Fruit fly (Drosophila melanogaster) whole organism, embryonic: Measurements from ENCODE around the gene CG33490.
A peak's percentile ranks its signal among the peaks of the same experiment; 100 is the strongest.

Experiments
- Abd-B ChIP-seq: fragments of 200-800 bp; sonication (Bioruptor generic); optimal IDR thresholded peaks from 2 replicates; lab custom pipeline; 2018; ENCODE audit warnings: missing biosample characterization, mild to moderate bottlenecking, missing genetic modification characterization, moderate library complexity
- BEAF-32 ChIP-seq: fragments of 200-800 bp; sonication (Bioruptor generic); optimal IDR thresholded peaks from 3 replicates; lab custom pipeline; 2017; ENCODE audit warnings: missing biosample characterization, missing genetic modification characterization, mild to moderate bottlenecking, moderate library complexity, missing genetic modification reagents
- Bteb2 ChIP-seq: fragments of 200-800 bp; sonication (Bioruptor generic); optimal IDR thresholded peaks from 2 replicates; lab custom pipeline; 2016; ENCODE audit warnings: missing biosample characterization, missing genetic modification characterization
- CG11456 ChIP-seq: fragments of 200-800 bp; sonication (Bioruptor generic); IDR thresholded peaks from 3 replicates; pipeline ENCODE4 v1.3.6; 2022; ENCODE audit warnings: missing biosample characterization, missing genetic modification characterization
- CG12219 ChIP-seq: fragments of 200-800 bp; sonication (Bioruptor generic); optimal IDR thresholded peaks from 3 replicates; lab custom pipeline; 2018; ENCODE audit warnings: missing biosample characterization, mild to moderate bottlenecking, missing genetic modification characterization
- CG13424 ChIP-seq: fragments of 200-800 bp; sonication (Bioruptor generic); optimal IDR thresholded peaks from 2 replicates; lab custom pipeline; 2019; ENCODE audit warnings: missing biosample characterization, mild to moderate bottlenecking, missing genetic modification characterization, moderate library complexity
- CG14050 ChIP-seq: fragments of 200-800 bp; sonication (Bioruptor generic); IDR thresholded peaks from 3 replicates; pipeline ENCODE4 v1.3.6; 2022; ENCODE audit warnings: missing biosample characterization, missing genetic modification characterization
- CG14965 ChIP-seq: fragments of 200-800 bp; sonication (Bioruptor generic); optimal IDR thresholded peaks from 2 replicates; lab custom pipeline; 2016; ENCODE audit warnings: missing biosample characterization, missing genetic modification characterization, borderline replicate concordance
- CG1603 ChIP-seq: fragments of 200-800 bp; sonication (Bioruptor generic); optimal IDR thresholded peaks from 2 replicates; lab custom pipeline; 2019; ENCODE audit warnings: missing biosample characterization, mild to moderate bottlenecking, missing genetic modification characterization, moderate library complexity
- CG16779 ChIP-seq: fragments of 200-800 bp; sonication (Bioruptor generic); IDR thresholded peaks from 2 replicates; pipeline ENCODE4 v1.3.6; 2022; ENCODE audit warnings: missing biosample characterization, missing genetic modification characterization
- CG17912 ChIP-seq: fragments of 200-800 bp; sonication (Bioruptor generic); optimal IDR thresholded peaks from 2 replicates; lab custom pipeline; 2018; ENCODE audit warnings: missing biosample characterization, mild to moderate bottlenecking, missing genetic modification characterization
- CG18476 ChIP-seq: fragments of 200-800 bp; sonication (Bioruptor generic); optimal IDR thresholded peaks from 2 replicates; lab custom pipeline; 2016; ENCODE audit warnings: missing biosample characterization, mild to moderate bottlenecking, missing genetic modification characterization
- CG2120 ChIP-seq: fragments of 200-800 bp; sonication (Bioruptor generic); optimal IDR thresholded peaks from 3 replicates; lab custom pipeline; 2016; ENCODE audit warnings: missing biosample characterization, missing genetic modification characterization
- CG31441 ChIP-seq: fragments of 200-800 bp; sonication (Bioruptor generic); IDR thresholded peaks from 2 replicates; pipeline ENCODE4 v1.3.6; 2022; ENCODE audit warnings: missing biosample characterization, missing genetic modification characterization
- CG32767 ChIP-seq: fragments of 200-800 bp; sonication (Bioruptor generic); IDR thresholded peaks from 2 replicates; pipeline ENCODE4 v1.3.6; 2022; ENCODE audit warnings: missing biosample characterization, missing genetic modification characterization
- CG33213 ChIP-seq: fragments of 200-800 bp; sonication (Bioruptor generic); optimal IDR thresholded peaks from 3 replicates; lab custom pipeline; 2016; ENCODE audit warnings: missing biosample characterization, missing genetic modification characterization
- CG34376 ChIP-seq: fragments of 200-800 bp; sonication (Bioruptor generic); optimal IDR thresholded peaks from 2 replicates; lab custom pipeline; 2018; ENCODE audit warnings: missing biosample characterization, mild to moderate bottlenecking, missing genetic modification characterization
- CG3847 ChIP-seq: fragments of 200-800 bp; sonication (Bioruptor generic); IDR thresholded peaks from 2 replicates; pipeline ENCODE4 v1.3.6; 2022; ENCODE audit warnings: missing biosample characterization, missing genetic modification characterization
- CG4328 ChIP-seq: fragments of 200-800 bp; sonication (Bioruptor generic); optimal IDR thresholded peaks from 3 replicates; lab custom pipeline; 2017; ENCODE audit warnings: missing biosample characterization, missing genetic modification reagents, missing genetic modification characterization
- CG4707 ChIP-seq: fragments of 200-800 bp; sonication (Bioruptor generic); optimal IDR thresholded peaks from 2 replicates; lab custom pipeline; 2018; ENCODE audit warnings: missing biosample characterization, mild to moderate bottlenecking, missing genetic modification characterization, moderate library complexity
- CG5245 ChIP-seq: fragments of 200-800 bp; sonication (Bioruptor generic); optimal IDR thresholded peaks from 3 replicates; lab custom pipeline; 2016; ENCODE audit warnings: missing biosample characterization, missing genetic modification characterization
- CG6813 ChIP-seq: fragments of 200-800 bp; sonication (Bioruptor generic); optimal IDR thresholded peaks from 2 replicates; lab custom pipeline; 2017; ENCODE audit warnings: missing biosample characterization, missing genetic modification characterization, mild to moderate bottlenecking, moderate library complexity, missing genetic modification reagents
- CG7357 ChIP-seq: fragments of 200-800 bp; sonication (Bioruptor generic); IDR thresholded peaks from 3 replicates; pipeline ENCODE4 v1.3.6; 2022; ENCODE audit warnings: missing biosample characterization, missing genetic modification characterization
- CG8281 ChIP-seq: fragments of 200-800 bp; sonication (Bioruptor generic); optimal IDR thresholded peaks from 2 replicates; lab custom pipeline; 2018; ENCODE audit warnings: missing biosample characterization, mild to moderate bottlenecking, missing genetic modification characterization, moderate library complexity
- D19B ChIP-seq: fragments of 200-800 bp; sonication (Bioruptor generic); optimal IDR thresholded peaks from 2 replicates; lab custom pipeline; 2017; ENCODE audit warnings: missing biosample characterization, mild to moderate bottlenecking, missing genetic modification characterization
- Dip2 ChIP-seq: fragments of 200-800 bp; sonication (Bioruptor generic); IDR thresholded peaks from 2 replicates; pipeline ENCODE4 v1.3.6; 2022; ENCODE audit warnings: missing biosample characterization, missing genetic modification characterization
- Dip3 ChIP-seq: fragments of 200-800 bp; sonication (Bioruptor generic); optimal IDR thresholded peaks from 3 replicates; lab custom pipeline; 2016; ENCODE audit warnings: missing biosample characterization, missing genetic modification characterization
- Elba2 ChIP-seq: fragments of 200-800 bp; sonication (Bioruptor generic); optimal IDR thresholded peaks from 3 replicates; lab custom pipeline; 2016; ENCODE audit warnings: missing biosample characterization, missing genetic modification characterization
- Ets97D ChIP-seq: fragments of 200-800 bp; sonication (Bioruptor generic); optimal IDR thresholded peaks from 3 replicates; lab custom pipeline; 2016; ENCODE audit warnings: missing biosample characterization, missing genetic modification characterization
- HmgD ChIP-seq: fragments of 200-800 bp; sonication (Bioruptor generic); optimal IDR thresholded peaks from 3 replicates; lab custom pipeline; 2016; ENCODE audit warnings: missing biosample characterization, missing genetic modification characterization
- Hmx ChIP-seq: fragments of 200-800 bp; sonication (Bioruptor generic); optimal IDR thresholded peaks from 2 replicates; lab custom pipeline; 2016; ENCODE audit warnings: missing biosample characterization, missing genetic modification characterization
- Hr51 ChIP-seq, 2 experiments: fragments of 200-800 bp; sonication (Bioruptor generic); optimal IDR thresholded peaks; 2 replicates in 1 of 2; 3 replicates in 1 of 2; lab custom pipeline; 2016 to 2018; ENCODE audit warnings: missing biosample characterization in 2 of 2, missing genetic modification characterization in 2 of 2, mild to moderate bottlenecking in 1 of 2, moderate library complexity in 1 of 2
- Med ChIP-seq: fragments of 200-800 bp; sonication (Bioruptor generic); peaks from one replicate; lab custom pipeline; 2016; ENCODE audit warnings: missing biosample characterization, missing genetic modification characterization, mild to moderate bottlenecking, inconsistent platforms, moderate library complexity
- Sry-δ ChIP-seq: fragments of 200-800 bp; sonication (Bioruptor generic); optimal IDR thresholded peaks from 2 replicates; lab custom pipeline; 2016; ENCODE audit warnings: missing biosample characterization, missing genetic modification characterization
- Usf ChIP-seq: fragments of 200-800 bp; sonication (Bioruptor generic); optimal IDR thresholded peaks from 2 replicates; lab custom pipeline; 2017; ENCODE audit warnings: missing genotype, missing biosample characterization, missing genetic modification characterization
- YL-1 ChIP-seq: fragments of 200-800 bp; sonication (Bioruptor generic); optimal IDR thresholded peaks from 3 replicates; lab custom pipeline; 2017; ENCODE audit warnings: missing biosample characterization, mild to moderate bottlenecking, missing genetic modification characterization
- ap ChIP-seq: fragments of 200-800 bp; sonication (Bioruptor generic); IDR thresholded peaks from 2 replicates; pipeline ENCODE4 v1.3.6; 2022; ENCODE audit warnings: missing biosample characterization, missing genetic modification characterization
- ase ChIP-seq: fragments of 200-800 bp; sonication (Bioruptor generic); IDR thresholded peaks from 3 replicates; pipeline ENCODE4 v1.3.6; 2022; ENCODE audit warnings: missing biosample characterization, missing genetic modification characterization
- ato ChIP-seq: fragments of 200-800 bp; sonication (Bioruptor generic); IDR thresholded peaks from 2 replicates; pipeline ENCODE4 v1.3.6; 2022; ENCODE audit warnings: missing biosample characterization, missing genetic modification characterization; ENCODE audit not compliant: partially characterized antibody
- bigmax ChIP-seq: fragments of 200-800 bp; sonication (Bioruptor generic); optimal IDR thresholded peaks from 2 replicates; lab custom pipeline; 2018; ENCODE audit warnings: missing biosample characterization, mild to moderate bottlenecking, missing genetic modification characterization
- chn ChIP-seq: fragments of 200-800 bp; sonication (Bioruptor generic); optimal IDR thresholded peaks from 2 replicates; lab custom pipeline; 2016; ENCODE audit warnings: missing biosample characterization, missing genetic modification characterization
- danr ChIP-seq: fragments of 200-800 bp; sonication (Bioruptor generic); IDR thresholded peaks from 2 replicates; pipeline ENCODE4 v1.3.6; 2022; ENCODE audit warnings: missing biosample characterization, missing genetic modification characterization
- emc ChIP-seq: fragments of 200-800 bp; sonication (Bioruptor generic); optimal IDR thresholded peaks from 2 replicates; lab custom pipeline; 2016; ENCODE audit warnings: missing biosample characterization, missing genetic modification characterization
- gcm ChIP-seq: fragments of 200-800 bp; sonication (Bioruptor generic); optimal IDR thresholded peaks from 2 replicates; lab custom pipeline; 2019; ENCODE audit warnings: missing biosample characterization, mild to moderate bottlenecking, missing genetic modification characterization, moderate library complexity
- gcm2 ChIP-seq: fragments of 200-800 bp; sonication (Bioruptor generic); optimal IDR thresholded peaks from 2 replicates; lab custom pipeline; 2016; ENCODE audit warnings: missing biosample characterization, missing genetic modification characterization
- inv ChIP-seq: fragments of 200-800 bp; sonication (Bioruptor generic); IDR thresholded peaks from 2 replicates; pipeline ENCODE4 v1.3.6; 2022; ENCODE audit warnings: missing biosample characterization, missing genetic modification characterization; ENCODE audit not compliant: partially characterized antibody
- pnt ChIP-seq: fragments of 200-800 bp; sonication (Bioruptor generic); optimal IDR thresholded peaks from 3 replicates; lab custom pipeline; 2016; ENCODE audit warnings: missing biosample characterization, missing genetic modification characterization
- row ChIP-seq: fragments of 200-800 bp; sonication (Bioruptor generic); IDR thresholded peaks from 3 replicates; pipeline ENCODE4 v1.3.6; 2022; ENCODE audit warnings: missing biosample characterization, missing genetic modification characterization
- run ChIP-seq: fragments of 200-800 bp; sonication (Bioruptor generic); optimal IDR thresholded peaks from 3 replicates; lab custom pipeline; 2018; ENCODE audit warnings: missing biosample characterization, mild to moderate bottlenecking, missing genetic modification characterization
- sd ChIP-seq: fragments of 200-800 bp; sonication (Bioruptor generic); optimal IDR thresholded peaks from 3 replicates; lab custom pipeline; 2018; ENCODE audit warnings: missing biosample characterization, mild to moderate bottlenecking, missing genetic modification characterization, moderate library complexity
- tup ChIP-seq: fragments of 200-800 bp; sonication (Bioruptor generic); optimal IDR thresholded peaks from 2 replicates; lab custom pipeline; 2016; ENCODE audit warnings: missing biosample characterization, mild to moderate bottlenecking, missing genetic modification characterization, moderate library complexity
- z ChIP-seq: fragments of 200-800 bp; sonication (Bioruptor generic); IDR thresholded peaks from 3 replicates; pipeline ENCODE4 v1.3.6; 2022; ENCODE audit warnings: missing biosample characterization, missing genetic modification characterization

Gene CG33490

dm6 chr3L:11528397-11528923, 46.0 kb downstream of the CG33490 start (continued):
- TF ChIP-seq gcm (peak; percentile 51), CG4707 (GFP tag; lab: Kevin White, UChicago) (no peak), chn (GFP tag; lab: Kevin White, UChicago) (no peak), inv (GFP tag; lab: Robert Waterston, UW) (no peak), tup (no peak), Dip3 (GFP tag; lab: Kevin White, UChicago) (no peak), CG1603 (tag; lab: Kevin White, UChicago) (no peak), Dip2 (GFP tag; lab: Robert Waterston, UW) (no peak), row (no peak), BEAF-32 (GFP tag; lab: Kevin White, UChicago) (no peak), CG34376 (GFP tag; lab: Kevin White, UChicago) (peak; percentile 40), CG14965 (GFP tag; lab: Kevin White, UChicago) (no peak), CG32767 (GFP tag; lab: Robert Waterston, UW) (no peak), Abd-B (GFP tag; lab: Kevin White, UChicago) (no peak), CG12219 (no peak), danr (GFP tag; lab: Robert Waterston, UW) (no peak), gcm2 (no peak), CG14050 (no peak), D19B (GFP tag; lab: Kevin White, UChicago) (no peak), run (tag; lab: Kevin White, UChicago) (no peak), CG4328 (peak; percentile 18), sd (tag; lab: Kevin White, UChicago) (peak; percentile 38), CG16779 (GFP tag; lab: Robert Waterston, UW) (no peak), YL-1 (GFP tag; lab: Kevin White, UChicago) (no peak), CG18476 (GFP tag; lab: Kevin White, UChicago) (no peak), Ets97D (no peak), HmgD (GFP tag; lab: Kevin White, UChicago) (no peak), Hmx (GFP tag; lab: Kevin White, UChicago) (no peak), CG13424 (tag; lab: Kevin White, UChicago) (peak; percentile 14), CG8281 (no peak), z (GFP tag; lab: Robert Waterston, UW) (no peak), Usf (no peak), bigmax (GFP tag; lab: Kevin White, UChicago) (no peak), Hr51 (GFP tag; optimal IDR thresholded peaks at IDR 0.05; lab: Kevin White, UChicago) (no peak), CG11456 (no peak), CG33213 (GFP tag; lab: Kevin White, UChicago) (no peak), CG3847 (GFP tag; lab: Robert Waterston, UW) (no peak), Bteb2 (GFP tag; lab: Kevin White, UChicago) (no peak), CG7357 (GFP tag; lab: Robert Waterston, UW) (no peak), Med (GFP tag; lab: Kevin White, UChicago) (peak; percentile 32), CG17912 (GFP tag; lab: Kevin White, UChicago) (no peak), CG31441 (no peak), CG2120 (GFP tag; lab: Kevin White, UChicago) (no peak), emc (GFP tag; lab: Kevin White, UChicago) (no peak), CG6813 (peak; percentile 60), CG5245 (GFP tag; lab: Kevin White, UChicago) (no peak), ap (no peak), Elba2 (GFP tag; lab: Kevin White, UChicago) (no peak), Sry-δ (no peak), ato (GFP tag; lab: Robert Waterston, UW) (no peak), ase (no peak), pnt (GFP tag; lab: Kevin White, UChicago) (no peak)
